Worm (Caenorhabditis elegans): ENCODE data around the gene mrpl-51.

Gene mrpl-51

DNA sequence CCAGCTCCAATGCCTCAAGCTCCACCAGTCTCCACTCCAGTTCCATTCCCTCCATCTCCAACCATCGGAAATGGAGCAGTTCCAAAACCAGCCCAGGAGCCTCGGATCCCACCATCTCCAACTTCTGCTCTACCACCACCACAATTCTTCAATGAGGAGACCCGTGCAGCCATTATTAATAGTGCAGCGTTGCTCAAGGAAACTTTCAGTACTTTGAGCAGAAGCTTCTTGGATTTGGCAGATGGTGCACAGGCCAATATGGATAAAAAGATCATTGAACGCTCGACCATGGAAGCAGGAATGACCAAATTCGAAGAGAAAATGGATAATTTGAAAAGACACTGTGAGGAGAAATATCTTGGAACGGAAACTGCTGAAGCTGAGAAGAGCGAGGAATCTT is 4.3 kb downstream of the mrpl-51 start:
- TF ChIP-seq unc-62 (GFP tag; optimal IDR thresholded peaks at IDR 0.05), result no peak

DNA sequence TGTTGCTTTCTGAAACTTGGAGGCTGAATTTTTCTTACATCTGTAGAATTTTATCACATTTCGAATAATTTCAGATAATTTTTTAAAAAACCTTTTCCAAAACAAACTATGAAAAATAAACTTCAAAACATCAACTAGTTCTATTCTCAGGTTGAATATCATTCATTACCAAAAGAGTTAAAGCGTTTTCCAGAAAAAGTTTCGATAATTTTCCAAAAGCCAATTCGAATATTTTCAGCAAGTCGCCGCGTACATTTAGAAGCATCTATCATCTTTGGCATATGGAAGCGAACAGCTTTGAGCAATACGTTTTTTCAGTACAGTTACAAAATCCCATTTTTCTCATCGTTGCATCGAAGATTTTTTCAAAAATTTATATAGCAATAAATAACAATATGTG is 5.8 kb downstream of the mrpl-51 start:
- no peak for TF ChIP-seq unc-62 (GFP tag; optimal IDR thresholded peaks at IDR 0.05)

DNA sequence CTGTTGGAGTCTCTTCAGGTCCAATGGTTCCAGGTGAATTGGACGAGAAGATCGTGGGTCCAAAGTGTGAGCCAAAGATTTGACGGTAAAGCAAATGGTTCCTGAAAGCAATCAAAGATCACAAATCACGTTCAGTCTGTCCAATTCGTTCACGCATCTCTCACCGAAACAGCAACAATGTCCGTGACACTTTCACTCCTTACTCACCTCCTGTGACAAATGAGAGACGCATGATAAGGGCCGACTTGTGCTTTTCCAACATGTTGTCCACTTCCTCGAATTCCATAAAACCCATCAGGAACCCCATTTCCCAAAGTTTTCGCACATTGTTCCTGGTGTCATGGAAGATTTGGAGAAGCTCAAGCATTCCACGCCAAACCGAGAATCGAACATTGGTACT is 9.3 kb downstream of the mrpl-51 start:
- TF ChIP-seq unc-62 (GFP tag; optimal IDR thresholded peaks at IDR 0.05), result no peak

DNA sequence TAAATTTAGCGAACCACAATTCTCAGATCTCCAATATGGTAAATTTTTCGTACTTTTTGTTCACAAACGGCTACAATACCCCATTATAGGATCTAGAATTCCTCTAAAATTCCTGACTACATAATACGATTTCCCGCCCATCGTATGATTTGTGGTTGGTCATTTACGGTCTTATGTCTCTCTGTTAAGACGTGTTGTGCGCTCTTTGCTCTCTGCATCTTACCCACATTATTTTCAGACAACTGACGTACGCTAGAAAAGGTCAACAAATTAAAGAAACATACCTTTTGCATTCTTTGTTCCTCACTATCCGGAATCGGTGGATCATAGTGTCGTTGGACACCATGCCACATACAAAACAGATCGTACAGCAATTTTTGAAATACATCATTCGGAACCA is 11.9 kb downstream of the mrpl-51 start:
- TF ChIP-seq unc-62 (GFP tag; optimal IDR thresholded peaks at IDR 0.05), result no peak

DNA sequence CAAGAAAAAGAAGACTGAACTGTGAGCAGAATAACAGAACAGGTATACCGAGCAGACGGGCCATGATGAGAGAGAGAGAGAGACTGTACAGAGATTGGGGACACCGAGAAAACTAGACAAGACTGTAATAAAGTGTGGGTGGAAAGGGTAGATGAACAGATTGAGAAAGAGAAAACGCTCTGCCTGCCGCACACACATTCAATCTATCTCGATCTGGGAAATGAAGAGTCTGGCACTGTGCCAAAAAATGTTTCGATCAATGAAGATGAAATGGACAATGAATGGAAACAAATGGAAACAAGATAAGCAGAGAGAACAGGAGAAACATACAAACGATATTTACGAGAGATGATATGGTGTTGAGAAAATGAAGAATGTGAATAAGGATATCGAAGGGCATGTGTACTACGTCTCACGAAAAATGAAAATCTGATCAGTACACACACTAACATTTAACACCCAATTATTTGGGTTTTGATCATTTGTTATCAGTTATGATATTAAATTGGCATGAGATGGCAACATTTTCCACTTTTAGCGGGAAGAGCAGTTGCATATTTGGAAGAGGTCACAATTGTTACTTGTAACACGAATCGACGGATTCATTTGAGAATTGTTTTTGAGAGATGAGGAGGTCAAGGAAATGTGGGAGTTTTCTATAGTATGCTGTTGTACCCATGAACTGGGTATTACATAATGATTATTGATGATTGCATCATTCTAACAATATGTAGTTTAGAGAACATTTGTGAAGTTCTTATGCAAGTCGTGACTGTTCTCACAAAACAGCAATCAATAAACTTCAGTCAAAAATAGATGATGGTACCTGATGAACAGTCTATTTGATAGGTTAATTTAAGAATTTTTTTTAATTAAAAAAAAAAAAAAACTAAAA is 14.0 kb downstream of the mrpl-51 start:
- TF ChIP-seq unc-62 (GFP tag; optimal IDR thresholded peaks at IDR 0.05), result no peak

DNA sequence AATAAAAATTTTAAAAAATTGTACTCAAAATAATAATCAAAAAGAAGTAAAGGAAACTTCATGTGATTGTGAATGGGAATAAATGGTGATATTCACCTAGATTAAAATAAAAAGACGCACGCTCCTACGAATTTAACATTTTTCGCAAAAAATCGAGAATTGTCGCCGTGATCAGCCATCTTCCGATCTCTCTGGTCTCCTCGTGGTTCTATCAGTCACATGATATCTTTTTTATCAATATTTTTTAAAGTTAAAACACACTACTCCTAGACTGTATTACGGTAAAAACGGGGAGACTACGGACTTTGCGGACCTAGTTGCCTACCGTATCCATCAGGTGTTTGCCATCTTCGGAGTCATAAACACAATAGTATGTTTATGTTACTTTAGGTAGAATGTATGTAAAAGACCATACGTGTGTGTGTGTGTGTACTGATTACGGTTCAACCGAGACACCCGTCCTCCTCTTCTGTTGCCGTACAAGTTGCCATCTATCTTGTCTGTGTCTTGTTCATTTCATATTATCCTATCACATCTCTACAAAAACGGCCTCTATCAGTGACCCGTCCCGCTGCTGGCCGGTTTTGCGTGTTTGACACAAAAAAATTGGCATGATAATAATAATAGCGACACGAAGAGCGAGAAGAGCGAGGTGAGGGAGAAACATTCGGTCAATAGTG is 15.5 kb downstream of the mrpl-51 start, which contains the start of gene T12G3.2:
Gene T12G3.2, minus strand, starts transcription at position 444 of the 680 bp plus-strand sequence.
- no peak for TF ChIP-seq unc-62 (GFP tag; optimal IDR thresholded peaks at IDR 0.05)

DNA sequence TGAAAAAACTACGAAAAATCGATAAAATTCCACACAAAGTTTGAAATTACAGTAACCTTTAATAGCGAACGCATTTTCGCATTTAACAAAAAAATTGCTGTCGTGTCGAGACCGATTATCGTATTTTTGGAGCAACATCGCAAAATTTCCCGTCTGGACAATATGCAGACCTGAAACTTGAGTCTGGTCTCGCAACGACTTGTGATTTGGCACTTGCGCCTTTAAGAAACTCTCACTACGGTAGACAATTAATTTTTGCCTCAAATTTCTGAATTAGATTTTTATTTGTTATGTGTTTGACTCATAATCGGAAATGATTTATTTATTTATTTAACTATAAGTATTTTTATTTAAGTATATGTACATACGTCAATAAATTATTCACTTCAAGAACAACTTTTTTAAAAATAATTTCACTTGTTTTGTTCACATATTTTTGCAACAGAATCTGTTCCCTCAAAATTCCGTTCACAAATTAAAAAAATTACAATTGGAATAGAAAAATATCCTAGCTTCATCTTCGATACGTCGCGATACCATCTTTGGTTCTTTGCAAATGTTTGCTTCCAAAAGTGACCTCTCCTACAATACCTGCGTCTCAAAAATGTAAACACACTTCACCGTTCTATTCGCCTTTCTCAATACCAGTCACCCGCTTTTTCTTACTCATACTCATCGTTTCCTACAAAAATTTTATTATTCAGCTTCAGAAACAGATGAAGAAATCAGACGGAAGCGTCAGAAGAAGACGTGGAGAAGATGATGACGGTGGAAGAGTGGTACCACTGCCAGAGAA is 16.6 kb downstream of the mrpl-51 start, which contains the start of gene T12G3.4:
Gene T12G3.4, plus strand, starts transcription at position 705 of the 796 bp plus-strand sequence.
- no peak for TF ChIP-seq unc-62 (GFP tag; optimal IDR thresholded peaks at IDR 0.05)

- no peak for TF ChIP-seq unc-62 (GFP tag; optimal IDR thresholded peaks at IDR 0.05)
Observed at ce11 chrIV:12051049-12051792, 20.1 kb downstream of the mrpl-51 start, which contains the start of the genes bre-5 and spt-5. Gene bre-5, minus strand, starts transcription at chrIV:12051215. Gene spt-5, plus strand, starts transcription at chrIV:12051491.

- TF ChIP-seq unc-62 (GFP tag; optimal IDR thresholded peaks at IDR 0.05), result no peak
Observed at ce11 chrIV:12052461-12052860, 21.3 kb downstream of the mrpl-51 start.

DNA sequence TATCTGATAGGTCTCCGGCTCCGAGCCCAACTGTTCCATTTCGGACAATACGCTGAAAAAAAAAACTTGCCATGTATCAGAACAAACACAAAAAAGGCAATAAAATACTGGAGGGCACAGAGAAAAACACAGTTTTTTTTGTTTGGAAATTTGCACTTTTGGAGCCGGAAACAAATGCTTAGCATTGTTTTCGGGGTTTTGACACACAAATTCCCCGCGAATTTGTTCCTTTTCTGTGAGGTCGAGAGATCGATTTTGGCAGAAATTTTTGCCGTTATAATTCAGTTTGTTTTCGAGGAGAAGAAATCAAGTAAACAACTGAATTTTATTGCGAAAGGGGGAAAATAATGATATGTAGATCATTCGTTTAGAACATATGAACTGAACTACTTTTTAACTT is 25.5 kb downstream of the mrpl-51 start, which contains the start of gene K08E4.2:
Gene K08E4.2, minus strand, starts transcription at position 54 of the 400 bp plus-strand sequence.
- no peak for TF ChIP-seq unc-62 (GFP tag; optimal IDR thresholded peaks at IDR 0.05)

ce11 chrIV:12057508-12057907 is 26.4 kb downstream of the mrpl-51 start, which contains the start of gene K08E4.3:
Gene K08E4.3, plus strand, starts transcription at chrIV:12057742.
- no peak for TF ChIP-seq unc-62 (GFP tag; optimal IDR thresholded peaks at IDR 0.05)

- TF ChIP-seq unc-62 (GFP tag; optimal IDR thresholded peaks at IDR 0.05), result no peak
Observed at ce11 chrIV:12061229-12061628, 30.1 kb downstream of the mrpl-51 start, which contains the start of gene K08E4.8. Gene K08E4.8, minus strand, starts transcription at chrIV:12061329.

DNA sequence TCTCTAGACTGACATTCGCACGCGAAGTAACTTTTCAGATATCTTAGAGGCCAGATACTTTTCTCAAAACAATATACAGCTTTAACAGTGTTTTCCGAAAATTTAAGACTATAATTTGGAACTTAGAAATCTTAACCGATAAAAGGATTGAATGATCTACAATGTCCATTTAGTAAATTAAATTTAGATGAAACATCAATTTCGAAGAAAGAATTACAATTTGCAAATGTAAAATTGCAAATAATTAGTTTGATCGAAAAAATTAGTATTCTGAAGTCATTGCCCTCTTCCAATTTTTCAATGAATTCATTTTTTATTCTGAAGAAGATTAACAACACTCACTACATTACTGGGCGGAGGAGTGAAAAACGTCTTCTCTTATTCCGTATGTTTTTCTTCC is 37.5 kb downstream of the mrpl-51 start, which contains the start of gene bath-37:
Gene bath-37, plus strand, starts transcription at position 301 of the 400 bp plus-strand sequence.
- no peak for TF ChIP-seq unc-62 (GFP tag; optimal IDR thresholded peaks at IDR 0.05)

- TF ChIP-seq unc-62 (GFP tag; optimal IDR thresholded peaks at IDR 0.05), result no peak
Observed at ce11 chrIV:12075497-12075896, 44.4 kb downstream of the mrpl-51 start, which contains the start of gene K08E4.7. Gene K08E4.7, plus strand, starts transcription at chrIV:12075797.

Data from whole organism, dauer.